Fruit fly (Drosophila melanogaster): Measurements from ENCODE around the gene CG6999.

DNA sequence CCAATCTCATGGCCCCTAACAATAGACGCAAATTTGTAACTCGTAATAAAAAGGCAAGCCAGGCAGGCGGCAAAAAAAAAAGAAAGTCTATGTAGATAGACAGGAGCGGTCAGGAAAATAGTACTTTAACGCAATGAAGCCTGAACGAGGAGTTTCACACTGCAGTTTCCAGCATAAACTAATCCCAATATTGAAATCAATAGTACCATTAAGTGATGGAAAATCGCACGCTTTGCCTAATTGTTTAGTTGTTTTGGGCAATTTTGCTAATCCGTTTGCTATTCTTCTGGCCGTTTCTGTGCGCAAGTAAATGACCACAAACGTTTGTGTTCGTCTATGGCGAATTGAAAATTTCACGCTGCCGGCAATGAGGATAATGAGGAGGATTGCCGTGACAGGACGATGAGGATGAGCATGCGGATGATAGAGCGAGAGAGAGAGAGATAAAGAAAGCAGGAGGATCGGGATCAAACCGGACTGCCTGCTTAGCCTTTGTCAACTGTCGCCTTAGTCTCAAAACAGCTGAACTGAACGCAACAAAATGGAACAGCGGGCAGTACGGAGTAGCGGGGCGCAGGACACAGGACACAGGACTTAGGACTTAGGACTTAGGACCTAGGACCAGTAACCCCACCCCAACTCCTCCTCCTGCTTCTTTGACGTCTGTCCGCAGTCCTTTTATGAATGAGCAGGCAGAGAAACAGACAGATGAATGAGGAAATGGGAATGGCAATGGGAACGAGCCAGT is 39.3 kb downstream of the CG6999 start:
- TF ChIP-seq CG1024 (GFP tag; IDR thresholded peaks at IDR 0.05) (no peak), Dbx (GFP tag; IDR thresholded peaks at IDR 0.05) (no peak), ind (GFP tag; optimal IDR thresholded peaks at IDR 0.05) (peak; percentile 11), pzg (GFP tag; optimal IDR thresholded peaks at IDR 0.05) (no peak), Sin3A (optimal IDR thresholded peaks at IDR 0.05) (no peak), CG12236 (GFP tag; optimal IDR thresholded peaks at IDR 0.05) (no peak), CG11247 (GFP tag; IDR thresholded peaks at IDR 0.05) (no peak)

Data from whole organism, embryonic.